Fruit fly (Drosophila melanogaster) whole organism: ENCODE measurements around the gene CG10514.

ENCODE experiments used
- CG8478 ChIP-seq: fragments of >200 bp; optimal IDR thresholded peaks from 2 replicates; lab custom pipeline; 2018; ENCODE audit warnings: inconsistent platforms
- Dll ChIP-seq: fragments of >200 bp; optimal IDR thresholded peaks from 2 replicates; lab custom pipeline; 2017
- psq ChIP-seq: fragments of >200 bp; optimal IDR thresholded peaks from 2 replicates; lab custom pipeline; 2017
- usp ChIP-seq: fragments of >200 bp; optimal IDR thresholded peaks from 2 replicates; lab custom pipeline; 2017; ENCODE audit warnings: missing biosample characterization, missing genetic modification characterization, mixed read lengths

- TF ChIP-seq Dll (lab: Kevin White, UChicago) (no peak), usp (GFP tag; lab: Kevin White, UChicago) (no peak), psq (lab: Kevin White, UChicago) (no peak), CG8478 (lab: Kevin White, UChicago) (no peak)
Observed at dm6 chr3R:25258628-25259240, 20.9 kb downstream of the CG10514 start, which contains the start of gene CG11857.
